Fruit fly (Drosophila melanogaster) whole organism: ENCODE measurements around the gene pon.

Experiments used
- CG8478 ChIP-seq: fragments of >200 bp; optimal IDR thresholded peaks from 2 replicates; lab custom pipeline; 2018; ENCODE audit warnings: inconsistent platforms
- Dll ChIP-seq: fragments of >200 bp; optimal IDR thresholded peaks from 2 replicates; lab custom pipeline; 2017
- EcR ChIP-seq, 2 experiments: fragments of >200 bp; optimal IDR thresholded peaks; 2 replicates each; lab custom pipeline; 2017; ENCODE audit warnings: missing biosample characterization in 2 of 2, missing genetic modification characterization in 2 of 2, missing genetic modification reagents in 2 of 2
- pan ChIP-seq: fragments of >200 bp; optimal IDR thresholded peaks from 2 replicates; lab custom pipeline; 2017
- psq ChIP-seq: fragments of >200 bp; optimal IDR thresholded peaks from 2 replicates; lab custom pipeline; 2017
- usp ChIP-seq: fragments of >200 bp; optimal IDR thresholded peaks from 2 replicates; lab custom pipeline; 2017; ENCODE audit warnings: missing biosample characterization, missing genetic modification characterization, mixed read lengths

The pon gene

DNA sequence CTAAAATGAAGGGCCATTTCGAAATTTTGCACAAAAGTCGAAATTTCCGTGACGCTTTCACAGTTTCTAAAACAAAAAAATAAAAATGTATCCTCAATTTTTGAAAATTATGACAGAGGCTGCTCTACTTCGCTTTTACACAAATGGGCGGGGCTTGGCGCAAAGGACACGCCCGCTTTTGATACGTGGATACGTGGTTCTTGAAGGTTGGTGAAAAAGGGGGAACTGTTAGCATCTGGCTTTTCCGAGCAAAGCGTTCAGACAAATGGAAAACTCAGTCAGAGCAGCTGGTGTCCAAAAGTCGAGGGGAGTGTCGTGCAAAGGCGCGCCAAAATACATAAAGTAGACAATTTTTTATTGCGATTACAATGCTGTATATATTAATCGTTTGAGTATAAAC, 8.7 kb downstream of the pon start, which contains the start of gene CG3062:
Gene CG3062, minus strand, starts transcription at position 101 of the 400 bp plus-strand sequence.
- no peak for TF ChIP-seq EcR (GFP tag; optimal IDR thresholded peaks at IDR 0.05; lab: Kevin White, UChicago)
- no peak for TF ChIP-seq Dll
- TF ChIP-seq usp = no peak
- TF ChIP-seq CG8478 (lab: Kevin White, UChicago) = no peak
- no peak for TF ChIP-seq psq (lab: Kevin White, UChicago)
- TF ChIP-seq pan (lab: Kevin White, UChicago) = no peak

DNA sequence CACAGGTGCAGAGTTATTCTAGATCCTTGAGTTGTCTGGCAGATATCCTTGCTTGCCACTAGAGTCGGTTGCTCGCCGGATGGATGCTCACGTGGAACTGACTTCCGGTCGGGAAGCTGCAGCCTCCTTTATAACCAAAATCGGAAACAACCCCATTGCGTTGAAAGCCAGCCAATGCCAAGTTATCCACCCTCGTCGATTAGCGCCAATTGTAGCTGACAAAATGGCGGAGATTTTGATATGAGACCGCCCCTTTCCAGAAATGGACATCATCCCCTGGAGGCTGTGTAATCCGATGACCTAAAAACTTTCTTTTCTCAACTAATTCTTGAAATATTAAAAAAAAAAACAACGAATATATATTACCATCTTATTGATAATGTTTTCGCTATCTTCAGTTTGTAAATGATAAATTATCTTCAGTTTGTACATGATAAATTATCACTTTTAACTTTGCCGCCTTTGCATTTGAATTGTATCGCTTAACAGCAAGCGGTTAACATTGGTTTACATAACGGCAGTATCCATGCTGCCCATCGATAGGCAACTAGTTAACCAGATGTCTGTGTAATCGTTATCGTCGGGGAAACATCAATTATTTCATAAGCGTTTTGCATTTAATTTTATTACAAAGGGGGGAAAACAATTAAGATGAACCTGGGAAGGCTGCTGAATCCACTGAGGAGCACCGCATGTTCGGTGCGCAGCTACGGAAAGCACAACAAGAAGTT, 11.4 kb downstream of the pon start, which contains the start of the genes HLH4C and mRpL30:
Gene HLH4C, minus strand, starts transcription at position 99 of the 731 bp plus-strand sequence.
Gene mRpL30, plus strand, starts transcription at position 556 of the 731 bp plus-strand sequence.
- no peak for TF ChIP-seq pan (lab: Kevin White, UChicago)
- no peak for TF ChIP-seq psq (lab: Kevin White, UChicago)
- TF ChIP-seq CG8478 (lab: Kevin White, UChicago) = no peak
- no peak for TF ChIP-seq Dll
- no peak for TF ChIP-seq EcR (GFP tag; optimal IDR thresholded peaks at IDR 0.05; lab: Kevin White, UChicago)
- no peak for TF ChIP-seq usp

DNA sequence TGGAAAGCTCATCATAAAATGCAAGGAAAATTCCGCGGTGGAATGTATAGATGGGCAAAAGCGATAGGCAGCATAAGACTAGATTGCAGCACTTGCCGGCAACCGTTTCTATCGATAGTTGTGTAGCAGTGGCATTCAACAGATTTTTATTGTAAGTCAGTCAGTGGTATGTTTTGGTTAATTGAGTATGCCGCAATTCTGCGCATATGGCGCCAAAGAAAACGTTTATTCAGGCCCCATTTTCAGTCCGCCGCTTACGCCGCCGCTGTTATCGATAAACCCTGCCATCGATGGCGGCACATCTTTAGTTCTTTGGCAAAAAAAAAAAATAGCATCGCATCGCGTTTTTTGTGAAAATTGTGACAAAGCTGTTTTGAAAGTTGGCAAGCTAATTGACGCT, 13.6 kb downstream of the pon start, which contains the start of the genes Cbp80 and Torsin:
Gene Cbp80, plus strand, starts transcription at position 265 of the 400 bp plus-strand sequence.
Gene Torsin, minus strand, starts transcription at position 282 of the 400 bp plus-strand sequence.
- TF ChIP-seq EcR (GFP tag; optimal IDR thresholded peaks at IDR 0.05; lab: Kevin White, UChicago) = no peak
- no peak for TF ChIP-seq usp
- no peak for TF ChIP-seq pan (lab: Kevin White, UChicago)
- TF ChIP-seq Dll = no peak
- TF ChIP-seq psq (lab: Kevin White, UChicago) = no peak
- TF ChIP-seq CG8478 (lab: Kevin White, UChicago) = no peak

DNA sequence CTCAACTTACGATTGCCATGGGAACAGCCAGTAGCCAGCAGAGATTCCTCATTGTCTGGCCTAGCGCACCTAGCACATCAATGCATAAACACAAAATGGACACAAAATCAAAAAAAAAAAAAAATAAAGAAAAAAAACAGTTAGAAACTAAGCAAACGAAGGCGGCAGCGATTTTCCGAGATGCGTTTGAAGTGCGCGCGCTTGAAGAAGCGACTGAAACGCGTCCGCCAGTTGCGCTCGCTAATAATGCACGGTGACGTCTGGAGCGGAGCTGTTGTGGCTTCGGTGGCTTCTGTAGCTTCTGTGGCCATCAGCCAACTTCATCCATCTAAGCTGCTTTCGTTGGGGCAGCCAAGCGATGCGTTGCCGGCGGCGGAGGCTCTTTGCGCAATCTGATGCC, 18.3 kb downstream of the pon start, which contains the start of gene CG15473:
Gene CG15473, minus strand, starts transcription at position 101 of the 400 bp plus-strand sequence.
- no peak for TF ChIP-seq pan (lab: Kevin White, UChicago)
- no peak for TF ChIP-seq Dll
- no peak for TF ChIP-seq CG8478 (lab: Kevin White, UChicago)
- TF ChIP-seq EcR (GFP tag; optimal IDR thresholded peaks at IDR 0.05; lab: Kevin White, UChicago) = no peak
- no peak for TF ChIP-seq usp
- no peak for TF ChIP-seq psq (lab: Kevin White, UChicago)

DNA sequence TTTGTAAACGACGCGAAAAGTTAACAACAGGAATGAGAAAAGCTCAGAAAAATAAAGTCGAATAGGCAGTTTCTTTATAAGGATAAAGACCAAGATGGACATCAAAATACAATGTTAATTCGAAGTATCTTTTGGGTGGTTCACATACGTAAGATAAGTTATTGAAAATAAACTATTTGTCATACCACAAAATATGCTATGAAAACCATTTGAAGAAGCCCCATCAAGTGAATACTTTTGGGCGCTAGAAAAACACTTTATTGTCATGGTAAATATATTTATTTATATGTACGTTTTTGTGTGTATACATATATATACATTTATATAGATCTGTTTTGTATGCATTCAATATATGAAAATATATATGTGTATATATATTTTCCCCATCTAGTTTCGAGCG, 21.8 kb downstream of the pon start:
- TF ChIP-seq pan (lab: Kevin White, UChicago) (no peak), EcR (GFP tag; optimal IDR thresholded peaks at IDR 0.05; lab: Kevin White, UChicago) (no peak), usp (no peak), psq (lab: Kevin White, UChicago) (no peak), Dll (no peak), CG8478 (lab: Kevin White, UChicago) (no peak)

DNA sequence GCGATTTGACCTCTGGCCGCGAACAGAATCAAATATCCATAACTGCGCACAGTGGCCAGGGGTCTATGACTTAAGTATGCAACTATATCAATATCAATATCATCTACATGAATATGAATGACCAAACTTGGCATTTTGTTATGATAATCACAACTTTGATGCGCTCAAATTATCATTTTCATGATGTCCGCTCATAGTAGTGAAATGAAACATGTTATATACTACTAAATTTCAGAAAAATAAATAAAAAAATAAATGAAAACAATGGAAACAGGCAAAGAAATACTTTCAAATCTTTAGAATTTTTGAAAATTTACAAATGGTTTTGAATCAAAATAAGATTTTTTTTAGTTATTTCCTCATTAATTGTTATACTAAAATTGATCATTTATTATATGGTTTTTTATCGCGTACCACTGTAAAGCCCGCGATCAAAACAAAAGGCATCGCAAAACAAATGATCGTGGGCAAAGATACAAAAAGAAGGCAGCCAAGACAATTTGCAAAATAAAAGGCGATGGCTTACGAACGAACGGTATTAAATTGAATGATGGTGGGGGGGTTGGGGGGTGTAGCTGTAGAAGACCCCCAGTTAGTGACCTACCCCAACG, 24.6 kb downstream of the pon start:
- TF ChIP-seq EcR (GFP tag; optimal IDR thresholded peaks at IDR 0.05; lab: Kevin White, UChicago) = no peak
- TF ChIP-seq CG8478 (lab: Kevin White, UChicago) = no peak
- TF ChIP-seq pan (lab: Kevin White, UChicago) = no peak
- TF ChIP-seq Dll = no peak

DNA sequence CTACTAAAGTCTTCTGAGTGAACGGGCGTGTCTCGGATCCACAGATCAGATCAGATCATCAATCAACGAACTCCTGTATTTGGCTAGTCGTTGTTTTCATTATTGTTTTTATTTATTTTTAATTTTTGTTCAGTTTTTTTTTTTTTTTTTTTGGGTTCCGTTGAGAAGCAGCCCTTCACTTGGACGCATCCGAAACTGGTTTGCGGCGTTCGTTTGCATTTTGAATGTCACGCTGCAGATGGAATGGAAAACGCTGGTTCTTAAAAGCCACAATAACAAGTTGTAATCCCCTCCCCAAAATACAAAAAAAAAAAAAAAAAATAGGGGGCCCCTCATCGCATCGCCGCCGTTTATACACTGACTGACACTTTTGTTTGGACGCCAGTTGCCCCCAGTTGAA, 28.0 kb downstream of the pon start:
- TF ChIP-seq usp (no peak), pan (lab: Kevin White, UChicago) (no peak), EcR (GFP tag; optimal IDR thresholded peaks at IDR 0.05; lab: Kevin White, UChicago) (no peak), psq (lab: Kevin White, UChicago) (no peak), Dll (no peak)

DNA sequence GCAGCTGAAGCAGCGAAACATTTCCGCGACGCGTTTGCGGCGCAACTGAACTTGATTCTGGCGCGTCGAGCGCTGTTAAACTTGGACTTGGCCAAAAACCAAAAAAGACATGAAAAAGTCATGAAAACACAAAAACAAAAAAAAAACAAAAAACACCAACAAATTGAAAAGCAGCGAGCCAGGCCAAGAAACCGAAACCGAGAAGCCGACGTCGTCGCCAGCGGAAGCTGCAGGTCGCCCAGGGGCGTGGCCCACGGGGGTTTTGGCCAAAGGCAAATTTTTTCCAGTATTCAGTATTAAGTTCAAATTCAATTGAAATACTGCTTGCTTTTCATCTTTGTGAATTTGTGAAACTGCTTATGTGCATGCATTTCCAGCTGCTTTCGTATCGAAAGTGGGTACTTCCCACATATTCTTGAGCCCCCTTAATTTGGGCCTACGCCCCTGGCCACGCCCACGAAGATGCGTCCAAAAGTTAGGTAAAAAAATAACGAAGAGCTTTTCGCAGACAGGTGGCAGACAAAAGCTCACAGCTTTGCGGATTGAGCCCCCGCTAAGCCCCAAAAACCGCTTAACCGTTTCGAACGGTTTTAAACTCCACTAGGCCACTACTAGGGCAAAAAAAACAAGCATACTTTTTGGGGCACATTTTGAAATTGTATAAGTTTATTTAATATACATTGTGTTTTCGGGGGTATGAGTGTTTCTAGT, 30.7 kb downstream of the pon start, which contains the start of gene CG3009:
Gene CG3009, minus strand, starts transcription at position 51 of the 711 bp plus-strand sequence.
- no peak for TF ChIP-seq Dll
- TF ChIP-seq pan (lab: Kevin White, UChicago) = no peak
- no peak for TF ChIP-seq psq (lab: Kevin White, UChicago)
- TF ChIP-seq EcR (GFP tag; optimal IDR thresholded peaks at IDR 0.05; lab: Kevin White, UChicago) = no peak
- TF ChIP-seq CG8478 (lab: Kevin White, UChicago) = no peak
- TF ChIP-seq usp = no peak

DNA sequence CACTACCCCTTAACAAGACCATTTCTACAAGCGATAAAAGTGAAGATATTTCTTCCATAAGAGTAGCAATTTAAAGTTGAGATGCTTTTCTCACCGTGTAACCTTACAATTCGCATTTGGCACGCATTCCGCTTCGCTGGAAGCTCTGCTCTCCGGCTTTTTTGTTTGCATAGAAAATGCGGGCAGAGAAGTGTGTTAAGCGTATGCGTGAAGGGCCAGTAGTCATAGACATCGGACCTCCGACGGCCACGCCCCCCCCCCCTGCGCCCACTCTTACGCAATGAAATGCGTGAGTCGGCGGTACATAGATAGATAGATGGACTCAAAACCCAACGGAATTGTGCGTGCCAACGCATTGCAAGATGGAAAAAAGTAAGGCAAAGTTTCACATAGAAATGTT, 33.3 kb downstream of the pon start:
- TF ChIP-seq psq (lab: Kevin White, UChicago) (no peak), pan (lab: Kevin White, UChicago) (no peak), Dll (no peak), usp (no peak), CG8478 (lab: Kevin White, UChicago) (no peak), EcR (GFP tag; optimal IDR thresholded peaks at IDR 0.05; lab: Kevin White, UChicago) (no peak)

DNA sequence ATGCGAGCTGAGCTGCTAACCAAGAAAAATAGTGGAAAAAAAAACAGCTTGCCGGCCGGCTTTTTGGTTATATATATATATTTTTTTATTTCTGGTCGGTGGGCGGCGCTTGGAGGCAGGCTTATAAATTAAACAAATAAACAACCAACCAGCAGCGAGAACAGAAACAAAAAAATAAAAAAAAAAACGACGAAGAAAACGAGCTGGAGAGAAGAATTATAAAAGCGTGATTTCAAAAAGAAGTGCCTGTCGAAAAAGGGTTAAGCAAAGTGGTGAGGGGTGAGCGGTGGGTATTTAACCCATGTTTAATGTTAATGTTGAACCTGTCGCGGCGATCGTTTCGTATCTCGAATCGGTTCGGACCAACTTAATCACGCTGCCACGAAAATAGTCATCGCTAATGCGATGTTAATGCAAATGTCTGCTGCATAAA, 35.1 kb downstream of the pon start:
- TF ChIP-seq pan (lab: Kevin White, UChicago) (no peak), usp (no peak), Dll (no peak), CG8478 (lab: Kevin White, UChicago) (no peak), EcR (GFP tag; optimal IDR thresholded peaks at IDR 0.05; lab: Kevin White, UChicago) (no peak), psq (lab: Kevin White, UChicago) (no peak)

DNA sequence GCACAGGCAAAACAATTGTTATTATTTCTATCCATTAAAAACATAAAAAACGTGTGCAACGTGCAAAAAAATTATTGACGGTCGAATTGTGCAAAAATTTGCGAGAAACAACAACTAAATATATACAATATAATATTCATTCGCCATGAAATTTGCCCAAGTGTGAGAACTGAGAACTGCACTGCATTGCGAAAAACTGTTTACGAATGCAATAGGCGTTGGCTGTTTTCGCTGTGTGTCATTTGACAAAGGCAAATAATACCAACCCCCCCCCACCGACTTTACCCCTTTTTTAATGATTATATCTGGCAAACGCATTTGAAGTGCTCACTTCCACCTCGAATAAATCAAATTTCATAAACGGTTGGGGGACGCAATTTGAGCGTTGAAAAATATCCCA, 38.9 kb downstream of the pon start:
- TF ChIP-seq psq (lab: Kevin White, UChicago) (no peak), CG8478 (lab: Kevin White, UChicago) (no peak), usp (no peak), pan (lab: Kevin White, UChicago) (no peak), EcR (GFP tag; optimal IDR thresholded peaks at IDR 0.05; lab: Kevin White, UChicago) (no peak), Dll (no peak)
